Fruit fly (Drosophila melanogaster) whole organism, pupa: ENCODE data around the gene CG10214.

Experiments used
- CG10348 ChIP-seq: fragments of 200-800 bp; sonication (Bioruptor generic); IDR thresholded peaks from 2 replicates; pipeline ENCODE4 v1.3.6; 2022; ENCODE audit warnings: missing biosample characterization, missing genetic modification characterization
- CG12605 ChIP-seq: fragments of 200-800 bp; sonication (Bioruptor generic); IDR thresholded peaks from 2 replicates; pipeline ENCODE4 v1.3.6; 2022; ENCODE audit warnings: missing biosample characterization, missing genetic modification characterization
- CG13204 ChIP-seq: fragments of 200-800 bp; sonication (Bioruptor generic); optimal IDR thresholded peaks from 2 replicates; lab custom pipeline; 2018; ENCODE audit warnings: missing biosample characterization, mild to moderate bottlenecking, missing genetic modification characterization, moderate library complexity
- CG14655 ChIP-seq: fragments of 200-800 bp; sonication (Bioruptor generic); optimal IDR thresholded peaks from 3 replicates; lab custom pipeline; 2017; ENCODE audit warnings: mild to moderate bottlenecking, missing biosample characterization, missing genetic modification reagents, missing genetic modification characterization
- CG15710 ChIP-seq: fragments of 200-800 bp; sonication (Bioruptor generic); optimal IDR thresholded peaks from 2 replicates; lab custom pipeline; 2018; ENCODE audit warnings: missing biosample characterization, mild to moderate bottlenecking, missing genetic modification characterization, moderate library complexity
- CG17806 ChIP-seq: fragments of 200-800 bp; sonication (Bioruptor generic); optimal IDR thresholded peaks from 2 replicates; lab custom pipeline; 2018; ENCODE audit warnings: missing biosample characterization, mild to moderate bottlenecking, missing genetic modification characterization, moderate library complexity
- CG32121 ChIP-seq: fragments of 200-800 bp; sonication (Bioruptor generic); IDR thresholded peaks from 2 replicates; pipeline ENCODE4 v1.3.6; 2022; ENCODE audit warnings: missing biosample characterization, missing genetic modification characterization
- CG34367 ChIP-seq: fragments of 200-800 bp; sonication (Bioruptor generic); optimal IDR thresholded peaks from 2 replicates; lab custom pipeline; 2018; ENCODE audit warnings: missing biosample characterization, mild to moderate bottlenecking, missing genetic modification characterization
- CG4496 ChIP-seq: fragments of 200-800 bp; sonication (Bioruptor generic); IDR thresholded peaks from 3 replicates; pipeline ENCODE4 v1.3.6; 2022; ENCODE audit warnings: missing biosample characterization, missing genetic modification characterization
- CG8159 ChIP-seq: fragments of 200-800 bp; sonication (Bioruptor generic); optimal IDR thresholded peaks from 3 replicates; lab custom pipeline; 2018; ENCODE audit warnings: missing biosample characterization, mild to moderate bottlenecking, missing genetic modification characterization, moderate library complexity
- CG8301 ChIP-seq: fragments of 200-800 bp; sonication (Bioruptor generic); optimal IDR thresholded peaks from 2 replicates; lab custom pipeline; 2018; ENCODE audit warnings: missing biosample characterization, mild to moderate bottlenecking, missing genetic modification characterization
- CG9948 ChIP-seq: fragments of 200-800 bp; sonication (Bioruptor generic); optimal IDR thresholded peaks from 2 replicates; lab custom pipeline; 2018; ENCODE audit warnings: missing biosample characterization, mild to moderate bottlenecking, missing genetic modification characterization, moderate library complexity
- D1 ChIP-seq: fragments of 200-800 bp; sonication (Bioruptor generic); optimal IDR thresholded peaks from 2 replicates; lab custom pipeline; 2018; ENCODE audit warnings: missing biosample characterization, mild to moderate bottlenecking, missing genetic modification characterization, moderate library complexity
- EcR ChIP-seq: fragments of 200-800 bp; sonication (Bioruptor generic); optimal IDR thresholded peaks from 3 replicates; lab custom pipeline; 2019; ENCODE audit warnings: missing biosample characterization, missing genetic modification characterization, mild to moderate bottlenecking, moderate library complexity, missing genetic modification reagents
- Ets98B ChIP-seq: fragments of 200-800 bp; sonication (Bioruptor generic); IDR thresholded peaks from 2 replicates; pipeline ENCODE4 v1.3.6; 2022; ENCODE audit warnings: missing biosample characterization, missing genetic modification characterization
- Pif1A ChIP-seq: fragments of 200-800 bp; sonication (Bioruptor generic); optimal IDR thresholded peaks from 3 replicates; lab custom pipeline; 2016; ENCODE audit warnings: missing biosample characterization, missing genetic modification characterization
- Pif1B ChIP-seq: fragments of 200-800 bp; sonication (Bioruptor generic); optimal IDR thresholded peaks from 3 replicates; lab custom pipeline; 2016; ENCODE audit warnings: missing biosample characterization, missing genetic modification characterization
- Snoo ChIP-seq: fragments of 200-800 bp; sonication (Bioruptor generic); optimal IDR thresholded peaks from 3 replicates; lab custom pipeline; 2017; ENCODE audit warnings: missing biosample characterization, mild to moderate bottlenecking, missing genetic modification characterization, inconsistent platforms
- fd96Ca ChIP-seq: fragments of 200-800 bp; sonication (Bioruptor generic); IDR thresholded peaks from 3 replicates; pipeline ENCODE4 v1.3.6; 2022; ENCODE audit warnings: missing biosample characterization, missing genetic modification characterization
- gl ChIP-seq: fragments of 200-800 bp; sonication (Bioruptor generic); optimal IDR thresholded peaks from 2 replicates; lab custom pipeline; 2018; ENCODE audit warnings: missing biosample characterization, mild to moderate bottlenecking, missing genetic modification characterization
- rn ChIP-seq: fragments of 200-800 bp; sonication (Bioruptor generic); IDR thresholded peaks from 2 replicates; pipeline ENCODE4 v1.3.6; 2022; ENCODE audit warnings: missing biosample characterization, missing genetic modification characterization

The CG10214 gene

dm6 chr3R:23725711-23726349, 41.5 kb downstream of the CG10214 start:
- TF ChIP-seq CG12605: no peak
- no peak for TF ChIP-seq rn
- no peak for TF ChIP-seq CG15710 (tag; lab: Kevin White, UChicago)
- no peak for TF ChIP-seq fd96Ca (GFP tag; lab: Robert Waterston, UW)
- TF ChIP-seq CG32121: no peak
- TF ChIP-seq gl (tag; lab: Kevin White, UChicago): no peak
- no peak for TF ChIP-seq CG8301

- TF ChIP-seq EcR (peak; percentile 61), CG34367 (tag; lab: Kevin White, UChicago) (no peak)
Observed at dm6 chr3R:23724843-23725506, 42.3 kb downstream of the CG10214 start.

- peak; percentile 40 for TF ChIP-seq CG14655 (GFP tag; lab: Kevin White, UChicago)
- TF ChIP-seq CG10348: no peak
- peak; percentile 23 for TF ChIP-seq CG15710 (tag; lab: Kevin White, UChicago)
- TF ChIP-seq CG4496: peak; percentile 55; the same call in 1 of the 3 replicates
- peak; percentile 79 for TF ChIP-seq gl (tag; lab: Kevin White, UChicago)
- no peak; the same call in 1 of the 2 replicates for TF ChIP-seq CG12605
- peak; percentile 41 for TF ChIP-seq CG34367 (tag; lab: Kevin White, UChicago)
- peak; percentile 40 for TF ChIP-seq CG8301
- TF ChIP-seq CG32121: peak; percentile 68
- TF ChIP-seq rn: no peak
- peak; percentile 29 for TF ChIP-seq Pif1B (GFP tag; lab: Kevin White, UChicago)
- peak; percentile 73 for TF ChIP-seq EcR
- peak; percentile 60 for TF ChIP-seq Ets98B (GFP tag; lab: Robert Waterston, UW)
- TF ChIP-seq Snoo (tag; lab: Kevin White, UChicago): no peak
- TF ChIP-seq CG17806 (tag; lab: Kevin White, UChicago): peak; percentile 36
- no peak for TF ChIP-seq D1 (tag; lab: Kevin White, UChicago)
- TF ChIP-seq CG13204 (GFP tag; lab: Kevin White, UChicago): no peak
- peak; percentile 56 for TF ChIP-seq fd96Ca (GFP tag; lab: Robert Waterston, UW)
- no peak for TF ChIP-seq Pif1A (GFP tag; lab: Kevin White, UChicago)
- no peak for TF ChIP-seq CG9948 (tag; lab: Kevin White, UChicago)
- peak; percentile 42 for TF ChIP-seq CG8159
Observed at dm6 chr3R:23723381-23724034, 43.8 kb downstream of the CG10214 start.

DNA sequence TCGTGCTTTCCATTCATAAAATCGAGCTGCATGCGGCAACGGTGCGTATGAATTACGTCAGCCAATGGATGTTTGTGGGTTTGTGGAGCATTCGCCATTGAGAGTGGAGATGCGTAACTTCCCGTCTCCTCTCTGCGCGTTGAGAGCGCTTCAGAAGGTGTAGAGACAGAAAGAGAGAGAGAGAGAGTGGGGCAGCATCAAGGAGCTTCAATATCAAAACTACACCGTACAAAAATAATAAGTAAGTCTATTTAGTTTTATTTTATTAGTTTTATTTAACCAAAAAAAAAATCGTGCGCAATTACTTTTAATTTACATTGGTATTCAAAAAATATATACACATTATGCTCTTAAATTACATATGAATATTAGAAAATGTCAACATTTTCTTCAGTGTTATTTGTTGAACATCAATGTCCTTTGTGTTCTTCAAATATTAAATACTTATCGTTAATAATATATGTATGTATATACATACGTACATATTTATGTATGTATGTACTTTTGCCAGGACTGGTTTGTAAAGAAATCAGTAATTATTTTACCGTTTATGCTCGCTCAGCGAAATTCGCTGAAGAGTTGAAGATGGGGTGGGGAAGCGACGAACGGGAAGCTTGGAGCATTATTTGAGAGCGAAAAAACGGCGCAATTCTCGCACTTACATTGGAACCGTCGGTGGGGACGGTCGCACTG, 44.5 kb downstream of the CG10214 start, which contains the start of gene CG10365:
Gene CG10365, plus strand, starts transcription at position 652 of the 693 bp plus-strand sequence.
- TF ChIP-seq EcR (peak; percentile 41), gl (tag; lab: Kevin White, UChicago) (peak; percentile 45), CG12605 (peak; percentile 93), Snoo (tag; lab: Kevin White, UChicago) (peak; percentile 87), CG15710 (tag; lab: Kevin White, UChicago) (peak; percentile 93), CG8159 (peak; percentile 97), Pif1B (GFP tag; lab: Kevin White, UChicago) (peak; percentile 56), CG14655 (GFP tag; lab: Kevin White, UChicago) (peak; percentile 89), CG17806 (tag; lab: Kevin White, UChicago) (peak; percentile 94), rn (peak; percentile 86), CG8301 (peak; percentile 94), fd96Ca (GFP tag; lab: Robert Waterston, UW) (no peak), Pif1A (GFP tag; lab: Kevin White, UChicago) (peak; percentile 70), Ets98B (GFP tag; lab: Robert Waterston, UW) (peak; percentile 78), CG10348 (no peak; the same call in 1 of the 2 replicates), CG9948 (tag; lab: Kevin White, UChicago) (peak; percentile 96), CG34367 (tag; lab: Kevin White, UChicago) (peak; percentile 86), CG13204 (GFP tag; lab: Kevin White, UChicago) (peak; percentile 55), CG32121 (peak; percentile 88), D1 (tag; lab: Kevin White, UChicago) (peak; percentile 96), CG4496 (peak; percentile 90)

dm6 chr3R:23721936-23722335, 45.4 kb downstream of the CG10214 start:
- TF ChIP-seq fd96Ca (GFP tag; lab: Robert Waterston, UW) (no peak), D1 (tag; lab: Kevin White, UChicago) (peak; percentile 84)

- TF ChIP-seq rn (no peak), Pif1A (GFP tag; lab: Kevin White, UChicago) (no peak), CG10348 (no peak), D1 (tag; lab: Kevin White, UChicago) (no peak), EcR (no peak), CG14655 (GFP tag; lab: Kevin White, UChicago) (no peak), fd96Ca (GFP tag; lab: Robert Waterston, UW) (no peak), CG8301 (no peak), CG15710 (tag; lab: Kevin White, UChicago) (no peak), Snoo (tag; lab: Kevin White, UChicago) (no peak), CG12605 (no peak), CG4496 (no peak), Pif1B (GFP tag; lab: Kevin White, UChicago) (no peak), Ets98B (GFP tag; lab: Robert Waterston, UW) (no peak), CG32121 (no peak), CG8159 (no peak), CG34367 (tag; lab: Kevin White, UChicago) (no peak), gl (tag; lab: Kevin White, UChicago) (no peak), CG9948 (tag; lab: Kevin White, UChicago) (no peak)
- TF ChIP-seq, all 21 proteins: peak for 0
Observed at dm6 chr3R:23721525-23721924, 45.8 kb downstream of the CG10214 start, which contains the start of gene CG10232. CG10232 (minus strand) TSS chr3R:23721625.
